Worm (Caenorhabditis elegans): ENCODE measurements around the gene F43D2.6.

ce11 chrV:14648825-14649224, 13.8 kb upstream of the F43D2.6 start:
- TF ChIP-seq tbp1 (GFP tag; optimal IDR thresholded peaks at IDR 0.05) (no peak), dpl-1 (GFP tag; optimal IDR thresholded peaks at IDR 0.05) (no peak), C17E4.6 (GFP tag; IDR thresholded peaks at IDR 0.05) (no peak), repo-1 (tag; optimal IDR thresholded peaks at IDR 0.05) (no peak), K11D2.4 (GFP tag; IDR thresholded peaks at IDR 0.05) (no peak), nhr-179 (tag; optimal IDR thresholded peaks at IDR 0.05) (no peak), B0261.1 (tag; optimal IDR thresholded peaks at IDR 0.05) (no peak), snpc-4 (GFP tag; optimal IDR thresholded peaks at IDR 0.05) (no peak), snpc-4 (tag; optimal IDR thresholded peaks at IDR 0.05) (no peak), gei-17 (GFP tag; optimal IDR thresholded peaks at IDR 0.05) (no peak), hlh-26 (GFP tag; conservative IDR thresholded peaks at IDR 0.05) (no peak), nfya-1 (tag; optimal IDR thresholded peaks at IDR 0.05; ENCODE audit: borderline replicate concordance, insufficient read depth) (no peak)

All from whole organism, young adult.